Fruit fly (Drosophila melanogaster) whole organism, embryonic: ENCODE results near the gene Cep97.

Experiments used
- B-H2 ChIP-seq: fragments of 200-800 bp; sonication (Bioruptor generic); optimal IDR thresholded peaks from 2 replicates; lab custom pipeline; 2018; ENCODE audit warnings: missing biosample characterization, mild to moderate bottlenecking, missing genetic modification characterization
- CG10209 ChIP-seq: fragments of 200-800 bp; sonication (Bioruptor generic); optimal IDR thresholded peaks from 3 replicates; lab custom pipeline; 2017; ENCODE audit warnings: missing biosample characterization, mild to moderate bottlenecking, missing genetic modification characterization, missing genetic modification reagents
- CG1024 ChIP-seq: fragments of 200-800 bp; sonication (Bioruptor generic); IDR thresholded peaks from 2 replicates; pipeline ENCODE4 v1.3.6; 2022; ENCODE audit warnings: missing biosample characterization, missing genetic modification characterization
- CG10267 ChIP-seq: fragments of 200-800 bp; sonication (Bioruptor generic); optimal IDR thresholded peaks from 2 replicates; lab custom pipeline; 2018; ENCODE audit warnings: missing biosample characterization, mild to moderate bottlenecking, missing genetic modification characterization, moderate library complexity
- CG10321 ChIP-seq: fragments of 200-800 bp; sonication (Bioruptor generic); IDR thresholded peaks from 2 replicates; pipeline ENCODE4 v1.3.6; 2022; ENCODE audit warnings: missing biosample characterization, missing genetic modification characterization
- CG10654 ChIP-seq: fragments of 200-800 bp; sonication (Bioruptor generic); optimal IDR thresholded peaks from 2 replicates; lab custom pipeline; 2016; ENCODE audit warnings: missing biosample characterization, missing genetic modification characterization
- CG11093 ChIP-seq: fragments of 200-800 bp; sonication (Bioruptor generic); IDR thresholded peaks from 3 replicates; pipeline ENCODE4 v1.3.6; 2022; ENCODE audit warnings: missing biosample characterization, missing genetic modification characterization
- CG1233 ChIP-seq: fragments of 200-800 bp; sonication (Bioruptor generic); optimal IDR thresholded peaks from 4 replicates; lab custom pipeline; 2018; ENCODE audit warnings: missing biosample characterization, mild to moderate bottlenecking, missing genetic modification characterization
- CG14014 ChIP-seq: fragments of 200-800 bp; sonication (Bioruptor generic); IDR thresholded peaks from 2 replicates; pipeline ENCODE4 v1.3.6; 2022; ENCODE audit warnings: missing biosample characterization, missing genetic modification characterization
- CG14860 ChIP-seq: fragments of 200-800 bp; sonication (Bioruptor generic); IDR thresholded peaks from 3 replicates; pipeline ENCODE4 v1.3.6; 2022; ENCODE audit warnings: missing biosample characterization, missing genetic modification characterization; ENCODE audit not compliant: partially characterized antibody
- CG1529 ChIP-seq: fragments of 200-800 bp; sonication (Bioruptor generic); optimal IDR thresholded peaks from 3 replicates; lab custom pipeline; 2018; ENCODE audit warnings: missing biosample characterization, missing genetic modification characterization
- CG16813 ChIP-seq: fragments of 200-800 bp; sonication (Bioruptor generic); IDR thresholded peaks from 3 replicates; pipeline ENCODE4 v1.3.6; 2022; ENCODE audit warnings: missing biosample characterization, missing genetic modification characterization; ENCODE audit not compliant: partially characterized antibody
- CG18262 ChIP-seq: fragments of 200-800 bp; optimal IDR thresholded peaks from 3 replicates; lab custom pipeline; 2019; ENCODE audit warnings: missing biosample characterization, mild to moderate bottlenecking, missing genetic modification characterization, moderate library complexity
- CG1832 ChIP-seq: fragments of 200-800 bp; sonication (Bioruptor generic); optimal IDR thresholded peaks from 2 replicates; lab custom pipeline; 2017; ENCODE audit warnings: missing biosample characterization, mild to moderate bottlenecking, missing genetic modification characterization, inconsistent platforms
- CG18619 ChIP-seq: fragments of 200-800 bp; sonication (Bioruptor generic); optimal IDR thresholded peaks from 3 replicates; lab custom pipeline; 2017; ENCODE audit warnings: missing biosample characterization, mild to moderate bottlenecking, missing genetic modification characterization
- CG30020 ChIP-seq: fragments of 200-800 bp; optimal IDR thresholded peaks from 2 replicates; lab custom pipeline; 2019; ENCODE audit warnings: missing biosample characterization, mild to moderate bottlenecking, missing genetic modification characterization, moderate library complexity
- CG33557 ChIP-seq: fragments of 200-800 bp; sonication (Bioruptor generic); optimal IDR thresholded peaks from 2 replicates; lab custom pipeline; 2019; ENCODE audit warnings: missing biosample characterization, mild to moderate bottlenecking, missing genetic modification characterization, moderate library complexity
- CG3407 ChIP-seq: fragments of 200-800 bp; sonication (Bioruptor generic); optimal IDR thresholded peaks from 2 replicates; lab custom pipeline; 2018; ENCODE audit warnings: missing biosample characterization, mild to moderate bottlenecking, missing genetic modification characterization
- CG3726 ChIP-seq: fragments of 200-800 bp; sonication (Bioruptor generic); IDR thresholded peaks from 3 replicates; pipeline ENCODE4, ENCODE4 v1.3.6; 2022; ENCODE audit warnings: missing biosample characterization, missing genetic modification characterization
- CG4424 ChIP-seq: fragments of 200-800 bp; sonication (Bioruptor generic); optimal IDR thresholded peaks from 3 replicates; lab custom pipeline; 2016; ENCODE audit warnings: missing biosample characterization, missing genetic modification characterization
- CG6791 ChIP-seq: fragments of 200-800 bp; sonication (Bioruptor generic); IDR thresholded peaks from 3 replicates; pipeline ENCODE4 v1.3.6; 2022; ENCODE audit warnings: missing biosample characterization, missing genetic modification characterization; ENCODE audit not compliant: partially characterized antibody
- CG7786 ChIP-seq: fragments of 200-800 bp; sonication (Bioruptor generic); optimal IDR thresholded peaks from 2 replicates; lab custom pipeline; 2016; ENCODE audit warnings: missing biosample characterization, missing genetic modification characterization
- CkIIα-i1 ChIP-seq: fragments of 200-800 bp; sonication (Bioruptor generic); IDR thresholded peaks from 2 replicates; pipeline ENCODE4 v1.3.6; 2022; ENCODE audit warnings: missing biosample characterization, missing genetic modification characterization
- D19A ChIP-seq: fragments of 200-800 bp; optimal IDR thresholded peaks from 3 replicates; lab custom pipeline; 2019; ENCODE audit warnings: missing biosample characterization, mild to moderate bottlenecking, missing genetic modification characterization, moderate library complexity
- Doc2 ChIP-seq: fragments of 200-800 bp; sonication (Bioruptor generic); IDR thresholded peaks from 2 replicates; pipeline ENCODE4 v1.3.6; 2022; ENCODE audit warnings: missing biosample characterization, missing genetic modification characterization
- Dref ChIP-seq: fragments of 200-800 bp; sonication (Bioruptor generic); IDR thresholded peaks from 2 replicates; pipeline ENCODE4 v1.3.6; 2022; ENCODE audit warnings: missing biosample characterization, missing genetic modification characterization
- Eip74EF ChIP-seq, 2 experiments: fragments of 200-800 bp in 1 of 2; fragments of >200 bp in 1 of 2; sonication (Bioruptor generic) in 1 of 2; optimal IDR thresholded peaks; 2 replicates each; lab custom pipeline; 2017 to 2019; ENCODE audit warnings: missing biosample characterization in 2 of 2, missing genetic modification characterization in 2 of 2, mild to moderate bottlenecking in 1 of 2, moderate library complexity in 1 of 2
- Gug ChIP-seq: fragments of 200-800 bp; sonication (Bioruptor generic); IDR thresholded peaks from 4 replicates; pipeline ENCODE4 v1.3.6; 2022; ENCODE audit warnings: missing biosample characterization, missing genetic modification characterization
- HmgD ChIP-seq: fragments of 200-800 bp; sonication (Bioruptor generic); optimal IDR thresholded peaks from 3 replicates; lab custom pipeline; 2016; ENCODE audit warnings: missing biosample characterization, missing genetic modification characterization
- Hr3 ChIP-seq: fragments of 200-800 bp; sonication (Bioruptor generic); optimal IDR thresholded peaks from 3 replicates; lab custom pipeline; 2016; ENCODE audit warnings: missing biosample characterization, missing genetic modification characterization
- MBD-R2 ChIP-seq: fragments of 200-800 bp; sonication (Bioruptor generic); IDR thresholded peaks from 2 replicates; pipeline ENCODE4 v1.3.6; 2022; ENCODE audit warnings: missing biosample characterization, missing genetic modification characterization
- MTF-1 ChIP-seq: fragments of 200-800 bp; sonication (Bioruptor generic); optimal IDR thresholded peaks from 2 replicates; lab custom pipeline; 2018; ENCODE audit warnings: missing biosample characterization, mild to moderate bottlenecking, missing genetic modification characterization, borderline replicate concordance
- NFAT ChIP-seq: fragments of 200-800 bp; sonication (Bioruptor generic); IDR thresholded peaks from 2 replicates; pipeline ENCODE4 v1.3.6; 2022; ENCODE audit warnings: missing biosample characterization, missing genetic modification characterization
- Spps ChIP-seq: fragments of 200-800 bp; sonication (Bioruptor generic); optimal IDR thresholded peaks from 2 replicates; lab custom pipeline; 2018; ENCODE audit warnings: missing biosample characterization, mild to moderate bottlenecking, missing genetic modification characterization
- bcd ChIP-seq: fragments of 200-800 bp; sonication (Bioruptor generic); optimal IDR thresholded peaks from 2 replicates; lab custom pipeline; 2017; ENCODE audit warnings: missing biosample characterization, mild to moderate bottlenecking, missing genetic modification characterization
- btn ChIP-seq: fragments of 200-800 bp; sonication (Bioruptor generic); optimal IDR thresholded peaks from 2 replicates; lab custom pipeline; 2016; ENCODE audit warnings: missing biosample characterization, missing genetic modification characterization
- cato ChIP-seq: fragments of 200-800 bp; sonication (Bioruptor generic); optimal IDR thresholded peaks from 2 replicates; lab custom pipeline; 2016; ENCODE audit warnings: missing biosample characterization, missing genetic modification characterization, borderline replicate concordance
- da ChIP-seq: fragments of 200-800 bp; sonication (Bioruptor generic); optimal IDR thresholded peaks from 2 replicates; lab custom pipeline; 2016; ENCODE audit warnings: missing biosample characterization, missing genetic modification characterization
- dmrt11E ChIP-seq: fragments of 200-800 bp; sonication (Bioruptor generic); optimal IDR thresholded peaks from 3 replicates; lab custom pipeline; 2018; ENCODE audit warnings: missing biosample characterization, mild to moderate bottlenecking, missing genetic modification characterization, moderate library complexity
- gsb ChIP-seq: fragments of 200-800 bp; sonication (Bioruptor generic); IDR thresholded peaks from 2 replicates; pipeline ENCODE4 v1.3.6; 2022; ENCODE audit warnings: missing biosample characterization, missing genetic modification characterization
- kni ChIP-seq: fragments of 200-800 bp; sonication (Bioruptor generic); optimal IDR thresholded peaks from 3 replicates; lab custom pipeline; 2017; ENCODE audit warnings: mild to moderate bottlenecking, missing biosample characterization, missing genetic modification reagents, missing genetic modification characterization
- lov ChIP-seq, 2 experiments: fragments of 200-800 bp in 1 of 2; fragments of >200 bp in 1 of 2; sonication (Bioruptor generic) in 1 of 2; IDR thresholded peaks in 1 of 2; optimal IDR thresholded peaks in 1 of 2; 2 replicates in 1 of 2; 3 replicates in 1 of 2; pipeline versions ENCODE4 v1.3.6 to Lab custom; 2017 to 2022; ENCODE audit warnings: missing biosample characterization in 1 of 2, missing genetic modification characterization in 1 of 2
- mirr ChIP-seq: fragments of 200-800 bp; sonication (Bioruptor generic); optimal IDR thresholded peaks from 3 replicates; lab custom pipeline; 2018; ENCODE audit warnings: missing biosample characterization, mild to moderate bottlenecking, missing genetic modification characterization
- nerfin-2 ChIP-seq: fragments of 200-800 bp; sonication (Bioruptor generic); IDR thresholded peaks from 2 replicates; pipeline ENCODE4 v1.3.6; 2022; ENCODE audit warnings: missing biosample characterization, missing genetic modification characterization; ENCODE audit not compliant: partially characterized antibody
- org-1 ChIP-seq: fragments of 200-800 bp; sonication (Bioruptor generic); optimal IDR thresholded peaks from 2 replicates; lab custom pipeline; 2017; ENCODE audit warnings: missing biosample characterization, missing genetic modification characterization
- peb ChIP-seq: fragments of 200-800 bp; sonication (Bioruptor generic); IDR thresholded peaks from 2 replicates; pipeline ENCODE4 v1.3.6; 2022; ENCODE audit warnings: missing biosample characterization, missing genetic modification characterization
- sima ChIP-seq: fragments of 200-800 bp; sonication (Bioruptor generic); optimal IDR thresholded peaks from 2 replicates; lab custom pipeline; 2016; ENCODE audit warnings: missing biosample characterization, missing genetic modification characterization
- sqz ChIP-seq: fragments of 200-800 bp; sonication (Bioruptor generic); optimal IDR thresholded peaks from 3 replicates; lab custom pipeline; 2018; ENCODE audit warnings: missing biosample characterization, mild to moderate bottlenecking, missing genetic modification characterization
- wor ChIP-seq: fragments of 200-800 bp; sonication (Bioruptor generic); IDR thresholded peaks from 2 replicates; pipeline ENCODE4 v1.3.6; 2022; ENCODE audit warnings: missing biosample characterization, missing genetic modification characterization
- zfh2 ChIP-seq: fragments of 200-800 bp; sonication (Bioruptor generic); optimal IDR thresholded peaks from 2 replicates; lab custom pipeline; 2016; ENCODE audit warnings: missing biosample characterization, missing genetic modification characterization

Gene Cep97

dm6 chr2L:3872283-3872682 is 4.8 kb downstream of the Cep97 start, which contains the start of gene CG31957 (continued):
- no peak for TF ChIP-seq Eip74EF (GFP tag; optimal IDR thresholded peaks at IDR 0.05; lab: Kevin White, UChicago)
- TF ChIP-seq CG3407 (GFP tag; lab: Kevin White, UChicago): no peak
- TF ChIP-seq CG16813 (GFP tag; lab: Robert Waterston, UW): peak; percentile 93
- TF ChIP-seq CG1024: 0 out of 2 replicates have a peak, but pooled peaks have one; percentile 35
- no peak for TF ChIP-seq CG18262
- TF ChIP-seq Gug: peak; percentile 45; the same call in 2 of the 4 replicates
- TF ChIP-seq mirr: no peak
- 0 out of 2 replicates have a peak, but pooled peaks have one; percentile 7 for TF ChIP-seq CG10321 (GFP tag; lab: Robert Waterston, UW)
- TF ChIP-seq D19A: no peak
- no peak for TF ChIP-seq sqz (GFP tag; lab: Kevin White, UChicago)
- peak; percentile 49 for TF ChIP-seq Hr3 (GFP tag; lab: Kevin White, UChicago)
- TF ChIP-seq Spps (tag; lab: Kevin White, UChicago): no peak
- peak; percentile 34 for TF ChIP-seq CG10209 (GFP tag; lab: Kevin White, UChicago)
- TF ChIP-seq CkIIα-i1 (GFP tag; lab: Robert Waterston, UW): no peak
- no peak for TF ChIP-seq gsb (GFP tag; lab: Robert Waterston, UW)
- no peak for TF ChIP-seq org-1 (GFP tag; lab: Kevin White, UChicago)
- no peak for TF ChIP-seq CG33557
- TF ChIP-seq CG1529 (GFP tag; lab: Kevin White, UChicago): no peak
- peak; percentile 85 for TF ChIP-seq nerfin-2 (GFP tag; lab: Robert Waterston, UW)
- no peak; the same call in none of the 2 replicates for TF ChIP-seq MBD-R2 (GFP tag; lab: Robert Waterston, UW)
- no peak for TF ChIP-seq da (GFP tag; lab: Kevin White, UChicago)
- TF ChIP-seq bcd (GFP tag; lab: Kevin White, UChicago): peak; percentile 22
- TF ChIP-seq CG10267 (tag; lab: Kevin White, UChicago): peak; percentile 95
- TF ChIP-seq CG11093 (GFP tag; lab: Robert Waterston, UW): no peak
- no peak for TF ChIP-seq kni
- TF ChIP-seq CG14860 (GFP tag; lab: Robert Waterston, UW): peak; percentile 78
- TF ChIP-seq CG6791 (GFP tag; lab: Robert Waterston, UW): peak; percentile 90
- TF ChIP-seq CG1233 (GFP tag; lab: Kevin White, UChicago): no peak
- TF ChIP-seq CG18619 (GFP tag; lab: Kevin White, UChicago): no peak
- TF ChIP-seq btn (GFP tag; lab: Kevin White, UChicago): no peak
- TF ChIP-seq CG30020 (tag; lab: Kevin White, UChicago): no peak
- peak; percentile 80 for TF ChIP-seq CG7786 (GFP tag; lab: Kevin White, UChicago)
- no peak for TF ChIP-seq wor (GFP tag; lab: Robert Waterston, UW)
- TF ChIP-seq dmrt11E (tag; lab: Kevin White, UChicago): peak; percentile 5
- TF ChIP-seq CG14014: peak; percentile 53
- TF ChIP-seq lov (optimal IDR thresholded peaks at IDR 0.05; lab: Kevin White, UChicago): no peak
- TF ChIP-seq lov (GFP tag; IDR thresholded peaks at IDR 0.05; lab: Robert Waterston, UW): no peak
- TF ChIP-seq peb (GFP tag; lab: Robert Waterston, UW): no peak
- TF ChIP-seq CG1832 (GFP tag; lab: Kevin White, UChicago): no peak
- no peak for TF ChIP-seq CG10654
- TF ChIP-seq sima (GFP tag; lab: Kevin White, UChicago): no peak
- TF ChIP-seq CG4424: peak; percentile 28
- TF ChIP-seq B-H2 (GFP tag; lab: Kevin White, UChicago): peak; percentile 23
- no peak for TF ChIP-seq Doc2 (GFP tag; lab: Robert Waterston, UW)
- TF ChIP-seq NFAT: peak; percentile 76
- no peak for TF ChIP-seq cato (GFP tag; lab: Kevin White, UChicago)
- peak; percentile 87 for TF ChIP-seq HmgD (GFP tag; lab: Kevin White, UChicago)
- TF ChIP-seq CG3726 (GFP tag; lab: Robert Waterston, UW): no peak
- TF ChIP-seq Dref (GFP tag; lab: Robert Waterston, UW): peak; percentile 95
- TF ChIP-seq zfh2: peak; percentile 87
- no peak for TF ChIP-seq MTF-1 (GFP tag; lab: Kevin White, UChicago)
